Worm (Caenorhabditis elegans): Measurements from ENCODE around the gene fbxb-13.

The fbxb-13 gene

ce11 chrII:1756072-1756471 is 32.0 kb upstream of the fbxb-13 start, which contains the start of gene F36H5.17:
Gene F36H5.17, minus strand, starts transcription at chrII:1756172.
- TF ChIP-seq zip-5 (tag; optimal IDR thresholded peaks at IDR 0.05) (no peak), npax-4 (tag; optimal IDR thresholded peaks at IDR 0.05) (no peak), pag-3 (tag; optimal IDR thresholded peaks at IDR 0.05; ENCODE audit: borderline replicate concordance) (no peak), pqm-1 (tag; optimal IDR thresholded peaks at IDR 0.05) (no peak), sox-2 (GFP tag; IDR thresholded peaks at IDR 0.05) (no peak), K09A11.1 (tag; optimal IDR thresholded peaks at IDR 0.05; ENCODE audit: insufficient read depth) (no peak), lim-6 (tag; optimal IDR thresholded peaks at IDR 0.05) (no peak), F13H6.1 (tag; optimal IDR thresholded peaks at IDR 0.05) (no peak), fax-1 (tag; optimal IDR thresholded peaks at IDR 0.05) (no peak), sox-4 (tag; optimal IDR thresholded peaks at IDR 0.05) (no peak), ahr-1 (tag; optimal IDR thresholded peaks at IDR 0.05) (no peak), unc-55 (GFP tag; optimal IDR thresholded peaks at IDR 0.05) (no peak), rnt-1 (tag; optimal IDR thresholded peaks at IDR 0.05) (no peak), mec-3 (tag; optimal IDR thresholded peaks at IDR 0.05; ENCODE audit: borderline replicate concordance) (no peak), ceh-14 (tag; optimal IDR thresholded peaks at IDR 0.05) (no peak), ceh-6 (GFP tag; optimal IDR thresholded peaks at IDR 0.05) (no peak), Y22D7AL.16 (tag; optimal IDR thresholded peaks at IDR 0.05) (no peak), ama-1 (optimal IDR thresholded peaks at IDR 0.05) (no peak), unc-86 (tag; optimal IDR thresholded peaks at IDR 0.05) (no peak)

- TF ChIP-seq elt-2 (tag; optimal IDR thresholded peaks at IDR 0.05) (no peak), hlh-13 (GFP tag; optimal IDR thresholded peaks at IDR 0.05) (no peak), npax-4 (tag; optimal IDR thresholded peaks at IDR 0.05) (no peak), unc-86 (tag; optimal IDR thresholded peaks at IDR 0.05) (no peak)
Observed at ce11 chrII:1756582-1756981, 31.5 kb upstream of the fbxb-13 start, which contains the start of gene fbxb-53. Gene fbxb-53, plus strand, starts transcription at chrII:1756882.

ce11 chrII:1757033-1757432 is 31.0 kb upstream of the fbxb-13 start, which contains the start of gene F36H5.10:
Gene F36H5.10, plus strand, starts transcription at chrII:1757333.
- TF ChIP-seq ceh-19 (GFP tag; optimal IDR thresholded peaks at IDR 0.05): no peak
- TF ChIP-seq nhr-11 (tag; optimal IDR thresholded peaks at IDR 0.05): no peak
- TF ChIP-seq ceh-18 (tag; optimal IDR thresholded peaks at IDR 0.05): no peak
- TF ChIP-seq sox-4 (tag; optimal IDR thresholded peaks at IDR 0.05): no peak
- TF ChIP-seq ets-4 (tag; optimal IDR thresholded peaks at IDR 0.05): no peak
- no peak for TF ChIP-seq fkh-10 (GFP tag; optimal IDR thresholded peaks at IDR 0.05)
- no peak for TF ChIP-seq ceh-45 (GFP tag; IDR thresholded peaks at IDR 0.05)
- TF ChIP-seq unc-55 (GFP tag; optimal IDR thresholded peaks at IDR 0.05): no peak

ce11 chrII:1759602-1760001 is 28.5 kb upstream of the fbxb-13 start, which contains the start of gene F36H5.18:
Gene F36H5.18, plus strand, starts transcription at chrII:1759902.
- TF ChIP-seq pqm-1 (tag; optimal IDR thresholded peaks at IDR 0.05) (no peak), zip-5 (tag; optimal IDR thresholded peaks at IDR 0.05) (no peak), ceh-14 (tag; optimal IDR thresholded peaks at IDR 0.05) (no peak), ceh-22 (tag; optimal IDR thresholded peaks at IDR 0.05) (no peak), ref-2 (tag; optimal IDR thresholded peaks at IDR 0.05) (no peak), ztf-16 (tag; optimal IDR thresholded peaks at IDR 0.05) (no peak), fkh-6 (tag; optimal IDR thresholded peaks at IDR 0.05) (no peak), C08G9.2 (tag; optimal IDR thresholded peaks at IDR 0.05) (no peak), dmd-4 (tag; optimal IDR thresholded peaks at IDR 0.05; ENCODE audit: borderline replicate concordance) (no peak), unc-3 (GFP tag; conservative IDR thresholded peaks at IDR 0.05) (no peak), unc-3 (tag; optimal IDR thresholded peaks at IDR 0.05) (no peak), ceh-30 (tag; optimal IDR thresholded peaks at IDR 0.05) (no peak), ceh-18 (tag; optimal IDR thresholded peaks at IDR 0.05) (no peak), dve-1 (tag; optimal IDR thresholded peaks at IDR 0.05) (no peak)

All from whole organism, late embryonic.